Worm (Caenorhabditis elegans) whole organism, late embryonic: Measurements from ENCODE around the gene sups-1.

Source experiments
- ets-4 ChIP-seq: sonication (generic microtip); optimal IDR thresholded peaks from 2 replicates; lab custom pipeline; 2016; ENCODE audit warnings: missing genetic modification characterization, missing compliant biosample characterization
- fkh-6 ChIP-seq: sonication (generic microtip); optimal IDR thresholded peaks from 2 replicates; lab custom pipeline; 2016; ENCODE audit warnings: missing genetic modification characterization, missing compliant biosample characterization
- gmeb-2 ChIP-seq: sonication (generic microtip); optimal IDR thresholded peaks from 2 replicates; lab custom pipeline; 2016; ENCODE audit warnings: missing genetic modification characterization, inconsistent platforms, missing compliant biosample characterization
- hlh-30 ChIP-seq: sonication (generic microtip); optimal IDR thresholded peaks from 2 replicates; lab custom pipeline; 2017; ENCODE audit warnings: antibody characterized with exemption, missing genetic modification characterization, missing compliant biosample characterization; ENCODE audit not compliant: insufficient read depth
- nfya-1 ChIP-seq: sonication (generic microtip); optimal IDR thresholded peaks from 2 replicates; lab custom pipeline; 2017; ENCODE audit warnings: missing genetic modification characterization, mild to moderate bottlenecking, missing compliant biosample characterization, antibody characterized with exemption, moderate library complexity
- odd-2 ChIP-seq: sonication (generic microtip); optimal IDR thresholded peaks from 2 replicates; lab custom pipeline; 2017; ENCODE audit warnings: antibody characterized with exemption, mild to moderate bottlenecking, missing genetic modification characterization, missing compliant biosample characterization
- pha-2 ChIP-seq: sonication (generic microtip); optimal IDR thresholded peaks from 2 replicates; lab custom pipeline; 2017; ENCODE audit warnings: mild to moderate bottlenecking, missing genetic modification characterization, missing compliant biosample characterization
- sox-2 ChIP-seq: fragments of 200-800 bp; sonication (Bioruptor generic); IDR thresholded peaks from 2 replicates; pipeline ENCODE4 v1.3.6; 2022; ENCODE audit warnings: missing genetic modification reagents, missing genetic modification characterization, missing compliant biosample characterization

- TF ChIP-seq fkh-6 (no peak), nfya-1 (tag; lab: Kevin White, UChicago) (no peak), odd-2 (tag; lab: Kevin White, UChicago) (no peak), pha-2 (tag; lab: Kevin White, UChicago) (no peak), hlh-30 (tag; lab: Kevin White, UChicago) (no peak), gmeb-2 (tag; lab: Kevin White, UChicago) (no peak), sox-2 (GFP tag; lab: Robert Waterston, UW) (no peak), ets-4 (tag; lab: Kevin White, UChicago) (no peak)
These were observed 46.9 kb downstream of the sups-1 start for ce11 chrX:6050849-6051248.
